Worm (Caenorhabditis elegans): ENCODE measurements around the gene F36H9.2.

F36H9.2 gene

DNA sequence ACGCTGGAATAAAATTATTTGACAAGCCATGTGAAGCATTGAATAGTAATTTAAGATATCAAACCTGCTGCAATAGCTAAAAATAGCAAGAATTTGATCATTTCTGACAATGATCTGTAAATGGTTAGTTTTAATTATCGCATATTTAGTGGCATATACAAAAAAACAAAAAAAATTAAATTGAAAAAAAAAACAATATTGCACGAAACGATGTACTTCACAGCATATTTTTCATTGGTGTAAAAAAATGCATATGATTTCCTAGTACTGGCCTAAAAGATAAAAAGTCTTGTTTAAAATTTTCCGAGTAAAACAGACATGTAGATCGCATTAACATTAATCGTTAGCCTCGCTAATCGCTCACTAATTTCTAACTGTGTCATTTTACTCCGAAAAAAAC lies 39.2 kb upstream of the F36H9.2 start, which contains the start of gene ZK697.8:
TSS of gene ZK697.8 (minus strand) at position 101 of the 400 bp plus-strand sequence.
- TF ChIP-seq drap-1 (GFP tag; optimal IDR thresholded peaks at IDR 0.05) (no peak), bed-3 (GFP tag; optimal IDR thresholded peaks at IDR 0.05) (no peak), sem-2 (GFP tag; optimal IDR thresholded peaks at IDR 0.05) (no peak), lin-32 (GFP tag; optimal IDR thresholded peaks at IDR 0.05) (no peak), nhr-28 (tag; optimal IDR thresholded peaks at IDR 0.05) (no peak), elt-1 (tag; optimal IDR thresholded peaks at IDR 0.05; ENCODE audit: borderline replicate concordance, insufficient read depth) (no peak), hlh-1 (tag; optimal IDR thresholded peaks at IDR 0.05) (no peak), zip-8 (tag; optimal IDR thresholded peaks at IDR 0.05) (no peak), M03D4.4 (tag; optimal IDR thresholded peaks at IDR 0.05) (no peak), nhr-76 (tag; optimal IDR thresholded peaks at IDR 0.05) (no peak), snpc-4 (tag; optimal IDR thresholded peaks at IDR 0.05) (no peak), unc-62 (GFP tag; optimal IDR thresholded peaks at IDR 0.05) (no peak), mep-1 (tag; optimal IDR thresholded peaks at IDR 0.05) (no peak), ham-2 (GFP tag; optimal IDR thresholded peaks at IDR 0.05) (no peak), nhr-12 (tag; optimal IDR thresholded peaks at IDR 0.05) (no peak)

- TF ChIP-seq snpc-4 (tag; optimal IDR thresholded peaks at IDR 0.05) (no peak), M03D4.4 (tag; optimal IDR thresholded peaks at IDR 0.05) (no peak), blmp-1 (tag; optimal IDR thresholded peaks at IDR 0.05) (no peak), unc-62 (GFP tag; optimal IDR thresholded peaks at IDR 0.05) (no peak), sem-2 (GFP tag; optimal IDR thresholded peaks at IDR 0.05) (no peak), ztf-11 (tag; optimal IDR thresholded peaks at IDR 0.05) (no peak), lin-13 (tag; optimal IDR thresholded peaks at IDR 0.05) (no peak), ham-2 (GFP tag; optimal IDR thresholded peaks at IDR 0.05) (no peak), ceh-39 (tag; optimal IDR thresholded peaks at IDR 0.05) (no peak), mab-5 (tag; optimal IDR thresholded peaks at IDR 0.05) (no peak), nhr-12 (tag; optimal IDR thresholded peaks at IDR 0.05) (no peak), unc-39 (tag; optimal IDR thresholded peaks at IDR 0.05) (no peak)
Observed at ce11 chrV:1751449-1751848, 36.8 kb upstream of the F36H9.2 start, which contains the start of gene srh-199. Gene srh-199 (minus strand): TSS chrV:1751549.

- TF ChIP-seq unc-120 (tag; optimal IDR thresholded peaks at IDR 0.05; ENCODE audit: poor library complexity, severe bottlenecking) (no peak), nhr-76 (tag; optimal IDR thresholded peaks at IDR 0.05) (no peak), mab-5 (tag; optimal IDR thresholded peaks at IDR 0.05) (no peak), ztf-11 (tag; optimal IDR thresholded peaks at IDR 0.05) (no peak), hlh-1 (tag; optimal IDR thresholded peaks at IDR 0.05) (no peak), lsy-2 (tag; optimal IDR thresholded peaks at IDR 0.05) (no peak), ces-1 (GFP tag; optimal IDR thresholded peaks at IDR 0.05) (no peak), lin-32 (GFP tag; optimal IDR thresholded peaks at IDR 0.05) (no peak), nhr-2 (tag; optimal IDR thresholded peaks at IDR 0.05) (no peak), nhr-28 (tag; optimal IDR thresholded peaks at IDR 0.05) (no peak), cnd-1 (tag; optimal IDR thresholded peaks at IDR 0.05) (no peak), lin-13 (tag; optimal IDR thresholded peaks at IDR 0.05) (no peak), flh-1 (GFP tag; optimal IDR thresholded peaks at IDR 0.05) (no peak), elt-3 (tag; optimal IDR thresholded peaks at IDR 0.05) (no peak), drap-1 (GFP tag; optimal IDR thresholded peaks at IDR 0.05) (no peak), ham-2 (GFP tag; optimal IDR thresholded peaks at IDR 0.05) (no peak), sptf-1 (tag; optimal IDR thresholded peaks at IDR 0.05) (no peak)
Observed at ce11 chrV:1752496-1752895, 35.8 kb upstream of the F36H9.2 start, which contains the start of gene ZK697.1. Gene ZK697.1 (plus strand): TSS chrV:1752796.

DNA sequence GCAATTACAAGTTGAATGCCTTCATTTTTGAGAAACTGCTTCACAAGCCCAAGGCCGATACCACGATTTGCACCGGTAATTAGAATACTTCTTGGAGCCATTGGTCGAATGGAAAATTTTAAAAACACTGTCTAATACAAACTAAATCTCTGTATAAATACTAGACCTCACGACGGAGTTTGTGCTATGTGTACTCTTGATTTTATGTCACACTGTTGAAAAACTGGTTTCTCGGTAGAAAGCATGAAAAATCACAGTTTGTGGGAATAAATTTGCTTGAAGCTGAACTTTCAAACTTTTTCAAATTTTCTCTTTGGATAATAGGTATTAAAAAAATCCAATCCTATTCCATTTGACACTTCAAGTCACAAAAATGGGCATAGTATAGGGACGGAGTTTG lies 32.7 kb upstream of the F36H9.2 start, which contains the start of gene ZK697.14:
TSS of gene ZK697.14 (minus strand) at position 101 of the 400 bp plus-strand sequence.
- TF ChIP-seq flh-1 (GFP tag; optimal IDR thresholded peaks at IDR 0.05) = no peak
- TF ChIP-seq lin-32 (GFP tag; optimal IDR thresholded peaks at IDR 0.05) = no peak
- no peak for TF ChIP-seq cnd-1 (tag; optimal IDR thresholded peaks at IDR 0.05)
- no peak for TF ChIP-seq ham-2 (GFP tag; optimal IDR thresholded peaks at IDR 0.05)
- TF ChIP-seq ceh-39 (tag; optimal IDR thresholded peaks at IDR 0.05) = no peak
- no peak for TF ChIP-seq tbx-8 (GFP tag; optimal IDR thresholded peaks at IDR 0.05)
- no peak for TF ChIP-seq unc-39 (tag; optimal IDR thresholded peaks at IDR 0.05)
- no peak for TF ChIP-seq elt-3 (tag; optimal IDR thresholded peaks at IDR 0.05)
- no peak for TF ChIP-seq lsy-2 (tag; optimal IDR thresholded peaks at IDR 0.05)
- no peak for TF ChIP-seq unc-62 (GFP tag; optimal IDR thresholded peaks at IDR 0.05)
- TF ChIP-seq nhr-2 (tag; optimal IDR thresholded peaks at IDR 0.05) = no peak
- TF ChIP-seq blmp-1 (tag; optimal IDR thresholded peaks at IDR 0.05) = no peak
- TF ChIP-seq snpc-4 (tag; optimal IDR thresholded peaks at IDR 0.05) = no peak
- no peak for TF ChIP-seq nhr-76 (tag; optimal IDR thresholded peaks at IDR 0.05)
- TF ChIP-seq nhr-12 (tag; optimal IDR thresholded peaks at IDR 0.05) = no peak
- TF ChIP-seq drap-1 (GFP tag; optimal IDR thresholded peaks at IDR 0.05) = no peak
- no peak for TF ChIP-seq mab-5 (tag; optimal IDR thresholded peaks at IDR 0.05)

DNA sequence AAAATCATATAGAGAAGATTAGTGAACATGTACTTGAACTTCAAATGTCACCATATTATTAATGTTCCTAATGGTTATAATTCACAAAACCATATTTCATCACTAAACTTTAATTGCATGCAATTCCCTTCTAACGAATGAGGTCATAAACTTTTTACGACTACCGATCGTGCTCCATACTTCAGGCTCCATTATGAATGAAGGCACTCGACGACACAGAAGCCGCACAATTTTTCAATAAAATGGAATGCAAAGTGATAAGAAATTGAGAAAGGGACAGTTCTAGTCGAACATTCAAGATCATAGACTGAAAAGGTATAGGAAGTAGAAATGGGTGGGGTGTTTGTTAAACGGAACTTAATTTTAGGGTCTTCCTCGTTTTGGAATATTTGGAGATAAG lies 32.2 kb upstream of the F36H9.2 start:
- TF ChIP-seq nhr-12 (tag; optimal IDR thresholded peaks at IDR 0.05) (no peak), blmp-1 (tag; optimal IDR thresholded peaks at IDR 0.05) (no peak), ham-2 (GFP tag; optimal IDR thresholded peaks at IDR 0.05) (no peak), ztf-11 (tag; optimal IDR thresholded peaks at IDR 0.05) (no peak), flh-1 (GFP tag; optimal IDR thresholded peaks at IDR 0.05) (no peak), mls-2 (tag; optimal IDR thresholded peaks at IDR 0.05) (no peak), elt-1 (tag; optimal IDR thresholded peaks at IDR 0.05; ENCODE audit: borderline replicate concordance, insufficient read depth) (no peak), tbx-8 (GFP tag; optimal IDR thresholded peaks at IDR 0.05) (no peak), snpc-4 (tag; optimal IDR thresholded peaks at IDR 0.05) (no peak), lsy-2 (tag; optimal IDR thresholded peaks at IDR 0.05) (no peak), nhr-2 (tag; optimal IDR thresholded peaks at IDR 0.05) (no peak), M03D4.4 (tag; optimal IDR thresholded peaks at IDR 0.05) (no peak), pha-4 (tag; optimal IDR thresholded peaks at IDR 0.05) (no peak), ceh-83 (GFP tag; optimal IDR thresholded peaks at IDR 0.05) (no peak), nhr-237 (tag; optimal IDR thresholded peaks at IDR 0.05) (no peak), mep-1 (tag; optimal IDR thresholded peaks at IDR 0.05) (no peak), lin-32 (GFP tag; optimal IDR thresholded peaks at IDR 0.05) (no peak), unc-39 (tag; optimal IDR thresholded peaks at IDR 0.05) (no peak), lin-13 (tag; optimal IDR thresholded peaks at IDR 0.05) (no peak)

Data from whole organism, mixed stage, embryonic.